Worm (Caenorhabditis elegans): Measurements from ENCODE around the gene C42D8.9.

- TF ChIP-seq unc-62 (GFP tag; optimal IDR thresholded peaks at IDR 0.05 in 1 of 2) (no peak), unc-62 (tag; optimal IDR thresholded peaks at IDR 0.05) (no peak), nhr-6 (tag; optimal IDR thresholded peaks at IDR 0.05) (no peak), nhr-25 (tag; optimal IDR thresholded peaks at IDR 0.05; ENCODE audit: borderline replicate concordance, insufficient read depth) (no peak), duxl-1 (tag; optimal IDR thresholded peaks at IDR 0.05; ENCODE audit: poor library complexity) (no peak), nhr-76 (tag; optimal IDR thresholded peaks at IDR 0.05) (no peak), nhr-28 (tag; optimal IDR thresholded peaks at IDR 0.05) (no peak), vab-7 (GFP tag; IDR thresholded peaks at IDR 0.05) (no peak), nhr-11 (tag; optimal IDR thresholded peaks at IDR 0.05) (no peak)
These were observed 31.3 kb downstream of the C42D8.9 start for ce11 chrX:5075538-5075937.
